Worm (Caenorhabditis elegans): ENCODE data around the gene cut-6.

cut-6 gene

ce11 chrIII:10895817-10896413 is 15.3 kb upstream of the cut-6 start, which contains the start of gene com-1 (continued):
- TF ChIP-seq ets-5 (GFP tag; IDR thresholded peaks at IDR 0.05) (no peak), lin-15B (tag; optimal IDR thresholded peaks at IDR 0.05) (peak; percentile 60), ama-1 (optimal IDR thresholded peaks at IDR 0.05) (no peak), mep-1 (tag; optimal IDR thresholded peaks at IDR 0.05) (peak; percentile 55), mef-2 (tag; optimal IDR thresholded peaks at IDR 0.05) (no peak), nhr-47 (tag; optimal IDR thresholded peaks at IDR 0.05) (peak; percentile 46), C04F5.9 (tag; optimal IDR thresholded peaks at IDR 0.05) (no peak), skn-1 (tag; optimal IDR thresholded peaks at IDR 0.05) (peak; percentile 42), nhr-237 (tag; optimal IDR thresholded peaks at IDR 0.05) (no peak), nhr-20 (tag; optimal IDR thresholded peaks at IDR 0.05) (peak; percentile 29), ces-1 (GFP tag; optimal IDR thresholded peaks at IDR 0.05) (no peak), snu-23 (GFP tag; optimal IDR thresholded peaks at IDR 0.05) (peak; percentile 54), elt-2 (tag; optimal IDR thresholded peaks at IDR 0.05) (no peak), nhr-77 (tag; optimal IDR thresholded peaks at IDR 0.05) (no peak)

- no peak for TF ChIP-seq irx-1 (tag; optimal IDR thresholded peaks at IDR 0.05)
- TF ChIP-seq snpc-4 (tag; optimal IDR thresholded peaks at IDR 0.05): no peak
- no peak for TF ChIP-seq zag-1 (tag; optimal IDR thresholded peaks at IDR 0.05)
- TF ChIP-seq fkh-8 (tag; optimal IDR thresholded peaks at IDR 0.05): no peak
- no peak for TF ChIP-seq jun-1 (tag; optimal IDR thresholded peaks at IDR 0.05)
- TF ChIP-seq snu-23 (GFP tag; optimal IDR thresholded peaks at IDR 0.05): no peak
- no peak for TF ChIP-seq fkh-10 (GFP tag; optimal IDR thresholded peaks at IDR 0.05)
- no peak for TF ChIP-seq sptf-1 (tag; optimal IDR thresholded peaks at IDR 0.05)
- TF ChIP-seq dsc-1 (tag; optimal IDR thresholded peaks at IDR 0.05): no peak
- TF ChIP-seq ceh-88 (GFP tag; IDR thresholded peaks at IDR 0.05): no peak
- no peak for TF ChIP-seq lin-15B (tag; optimal IDR thresholded peaks at IDR 0.05)
- no peak for TF ChIP-seq ceh-8 (GFP tag; optimal IDR thresholded peaks at IDR 0.05)
- TF ChIP-seq lin-14 (GFP tag; optimal IDR thresholded peaks at IDR 0.05): no peak
- TF ChIP-seq hlh-17 (GFP tag; optimal IDR thresholded peaks at IDR 0.05; ENCODE audit: borderline replicate concordance): no peak
- TF ChIP-seq nhr-90 (tag; optimal IDR thresholded peaks at IDR 0.05; ENCODE audit: poor library complexity): no peak
Observed at ce11 chrIII:10902341-10902740, 8.9 kb upstream of the cut-6 start, which contains the start of gene unc-119. Gene unc-119 (plus strand): TSS chrIII:10902641.

- TF ChIP-seq Y116A8C.19 (tag; optimal IDR thresholded peaks at IDR 0.05; ENCODE audit: borderline replicate concordance): no peak
- TF ChIP-seq ceh-63 (GFP tag; optimal IDR thresholded peaks at IDR 0.05): no peak
- peak in 1 of 3 experiments; percentile 37 for TF ChIP-seq ceh-82 (tag; optimal IDR thresholded peaks at IDR 0.05)
- TF ChIP-seq ztf-4 (tag; optimal IDR thresholded peaks at IDR 0.05): peak; percentile 50
- TF ChIP-seq skn-1 (tag; optimal IDR thresholded peaks at IDR 0.05): no peak
- TF ChIP-seq unc-86 (tag; optimal IDR thresholded peaks at IDR 0.05): peak; percentile 12
- no peak for TF ChIP-seq ztf-11 (tag; optimal IDR thresholded peaks at IDR 0.05)
- TF ChIP-seq C34B4.2 (tag; optimal IDR thresholded peaks at IDR 0.05): no peak
- no peak for TF ChIP-seq irx-1 (tag; optimal IDR thresholded peaks at IDR 0.05)
- TF ChIP-seq fkh-4 (tag; optimal IDR thresholded peaks at IDR 0.05; ENCODE audit: borderline replicate concordance): no peak
- TF ChIP-seq efl-1 (optimal IDR thresholded peaks at IDR 0.05): no peak
- no peak for TF ChIP-seq efl-1 (GFP tag; optimal IDR thresholded peaks at IDR 0.05 in 1 of 2)
- no peak for TF ChIP-seq ces-1 (GFP tag; optimal IDR thresholded peaks at IDR 0.05)
- no peak for TF ChIP-seq aly-2 (tag; optimal IDR thresholded peaks at IDR 0.05)
- no peak for TF ChIP-seq zip-4 (GFP tag; optimal IDR thresholded peaks at IDR 0.05)
- peak; percentile 43 for TF ChIP-seq snu-23 (GFP tag; optimal IDR thresholded peaks at IDR 0.05)
- TF ChIP-seq pax-3 (tag; optimal IDR thresholded peaks at IDR 0.05): peak; percentile 80
- no peak for TF ChIP-seq nhr-77 (tag; optimal IDR thresholded peaks at IDR 0.05)
- no peak for TF ChIP-seq ceh-88 (GFP tag; IDR thresholded peaks at IDR 0.05)
- peak; percentile 60 for TF ChIP-seq nhr-11 (tag; optimal IDR thresholded peaks at IDR 0.05)
- no peak for TF ChIP-seq C16A3.4 (tag; optimal IDR thresholded peaks at IDR 0.05)
- TF ChIP-seq hlh-17 (GFP tag; optimal IDR thresholded peaks at IDR 0.05; ENCODE audit: borderline replicate concordance): no peak
- no peak for TF ChIP-seq nhr-28 (tag; optimal IDR thresholded peaks at IDR 0.05)
- no peak for TF ChIP-seq unc-130 (tag; optimal IDR thresholded peaks at IDR 0.05)
- peak; percentile 10 to 30 for TF ChIP-seq lsy-2 (tag; optimal IDR thresholded peaks at IDR 0.05)
- peak; percentile 42 for TF ChIP-seq mep-1 (tag; optimal IDR thresholded peaks at IDR 0.05)
- no peak for TF ChIP-seq nhr-12 (tag; optimal IDR thresholded peaks at IDR 0.05)
- no peak for TF ChIP-seq sptf-1 (tag; optimal IDR thresholded peaks at IDR 0.05)
- peak; percentile 80 for TF ChIP-seq nhr-47 (tag; optimal IDR thresholded peaks at IDR 0.05)
- TF ChIP-seq pag-3 (tag; optimal IDR thresholded peaks at IDR 0.05; ENCODE audit: borderline replicate concordance, insufficient read depth): no peak
- TF ChIP-seq swsn-7 (tag; optimal IDR thresholded peaks at IDR 0.05): peak; percentile 45
Observed at ce11 chrIII:10903009-10903609, 8.2 kb upstream of the cut-6 start.
